Worm (Caenorhabditis elegans): ENCODE measurements around the gene msp-50.
A peak's percentile ranks its signal among the peaks of the same experiment; 100 is the strongest.

The msp-50 gene

DNA sequence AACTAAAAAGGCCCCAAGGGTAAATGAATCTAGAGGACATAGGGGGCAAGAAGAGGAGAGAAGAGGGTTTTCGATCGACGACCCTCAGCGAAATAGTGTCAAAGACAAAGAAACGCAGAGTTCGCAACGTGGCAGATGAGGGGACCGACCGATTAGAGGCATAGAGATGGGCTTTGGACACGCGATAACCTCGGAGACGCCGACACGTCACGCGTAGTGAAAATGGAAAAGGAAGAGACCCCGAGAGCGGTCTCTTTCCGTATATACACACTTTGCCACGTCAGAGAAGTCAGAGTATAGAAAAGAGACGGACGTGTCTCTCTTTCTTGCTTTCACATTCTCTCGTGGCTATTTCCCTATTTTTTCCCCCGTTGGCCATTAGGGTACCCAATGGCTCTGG, 18.1 kb upstream of the msp-50 start (continued):
- TF ChIP-seq pha-4 (tag; optimal IDR thresholded peaks at IDR 0.05) (no peak), ahr-1 (tag; optimal IDR thresholded peaks at IDR 0.05) (no peak), pax-1 (tag; optimal IDR thresholded peaks at IDR 0.05) (no peak), lin-11 (tag; optimal IDR thresholded peaks at IDR 0.05) (no peak), ttx-3 (tag; optimal IDR thresholded peaks at IDR 0.05) (no peak), pqm-1 (tag; optimal IDR thresholded peaks at IDR 0.05) (no peak), ceh-31 (tag; optimal IDR thresholded peaks at IDR 0.05) (peak; percentile 88), ets-4 (tag; optimal IDR thresholded peaks at IDR 0.05) (no peak), mec-3 (tag; optimal IDR thresholded peaks at IDR 0.05; ENCODE audit: borderline replicate concordance) (no peak), hlh-8 (tag; optimal IDR thresholded peaks at IDR 0.05) (peak; percentile 17), ama-1 (optimal IDR thresholded peaks at IDR 0.05) (no peak), ceh-9 (tag; optimal IDR thresholded peaks at IDR 0.05) (no peak), nhr-232 (tag; optimal IDR thresholded peaks at IDR 0.05) (no peak), Y22D7AL.16 (tag; optimal IDR thresholded peaks at IDR 0.05) (no peak), syd-9 (tag; optimal IDR thresholded peaks at IDR 0.05) (peak; percentile 45), ceh-48 (tag; optimal IDR thresholded peaks at IDR 0.05) (no peak), ceh-19 (GFP tag; optimal IDR thresholded peaks at IDR 0.05) (no peak), odd-2 (tag; optimal IDR thresholded peaks at IDR 0.05) (no peak), nhr-11 (tag; optimal IDR thresholded peaks at IDR 0.05) (no peak), madf-2 (tag; optimal IDR thresholded peaks at IDR 0.05) (peak; percentile 15), ceh-14 (tag; optimal IDR thresholded peaks at IDR 0.05) (no peak), lim-6 (tag; optimal IDR thresholded peaks at IDR 0.05) (no peak), hlh-6 (tag; optimal IDR thresholded peaks at IDR 0.05) (no peak), ceh-22 (tag; optimal IDR thresholded peaks at IDR 0.05) (no peak), ceh-18 (tag; optimal IDR thresholded peaks at IDR 0.05) (peak; percentile 74), pha-2 (tag; optimal IDR thresholded peaks at IDR 0.05) (no peak), ceh-2 (tag; optimal IDR thresholded peaks at IDR 0.05) (peak; percentile 29), ztf-16 (tag; optimal IDR thresholded peaks at IDR 0.05) (no peak), hlh-15 (tag; optimal IDR thresholded peaks at IDR 0.05) (no peak), eyg-1 (tag; optimal IDR thresholded peaks at IDR 0.05) (no peak), ceh-45 (GFP tag; IDR thresholded peaks at IDR 0.05) (no peak), npax-4 (tag; optimal IDR thresholded peaks at IDR 0.05) (no peak), ceh-34 (tag; optimal IDR thresholded peaks at IDR 0.05) (peak; percentile 64), sdc-2 (tag; optimal IDR thresholded peaks at IDR 0.05) (peak; percentile 45), C38D4.7 (GFP tag; optimal IDR thresholded peaks at IDR 0.05) (no peak), K09A11.1 (tag; optimal IDR thresholded peaks at IDR 0.05; ENCODE audit: insufficient read depth) (peak; percentile 12), T23F11.4 (GFP tag; optimal IDR thresholded peaks at IDR 0.05) (no peak), hlh-13 (GFP tag; optimal IDR thresholded peaks at IDR 0.05) (no peak), pros-1 (tag; optimal IDR thresholded peaks at IDR 0.05) (peak; percentile 80), dmd-4 (tag; optimal IDR thresholded peaks at IDR 0.05; ENCODE audit: borderline replicate concordance) (no peak), pat-9 (tag; optimal IDR thresholded peaks at IDR 0.05) (no peak), dve-1 (tag; optimal IDR thresholded peaks at IDR 0.05) (no peak), unc-42 (tag; optimal IDR thresholded peaks at IDR 0.05) (peak; percentile 51), che-1 (tag; optimal IDR thresholded peaks at IDR 0.05) (no peak), fax-1 (tag; optimal IDR thresholded peaks at IDR 0.05) (no peak)

DNA sequence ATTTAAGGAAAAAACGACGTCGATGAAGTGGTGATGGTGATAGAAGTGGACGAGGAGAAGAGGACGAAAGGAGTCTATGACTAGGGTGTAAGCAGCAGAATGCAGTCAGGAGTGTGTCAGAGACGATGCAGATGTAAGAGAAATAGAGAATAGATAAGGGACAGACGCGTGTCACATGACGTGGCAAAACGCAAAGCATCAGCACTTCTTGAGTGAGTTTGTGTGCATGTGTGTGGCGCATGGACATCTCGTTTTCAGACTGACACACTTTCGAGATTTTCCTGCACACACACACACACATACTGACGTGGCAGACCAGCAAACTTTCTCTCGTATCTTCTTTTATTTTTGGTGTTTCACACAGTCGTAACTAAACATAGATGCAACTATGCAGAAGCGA, 17.1 kb upstream of the msp-50 start:
- no peak for TF ChIP-seq ttx-3 (tag; optimal IDR thresholded peaks at IDR 0.05)
- no peak for TF ChIP-seq pat-9 (tag; optimal IDR thresholded peaks at IDR 0.05)
- no peak for TF ChIP-seq ceh-31 (tag; optimal IDR thresholded peaks at IDR 0.05)
- peak; percentile 43 for TF ChIP-seq unc-55 (GFP tag; optimal IDR thresholded peaks at IDR 0.05)
- TF ChIP-seq ahr-1 (tag; optimal IDR thresholded peaks at IDR 0.05): no peak
- TF ChIP-seq hlh-30 (tag; optimal IDR thresholded peaks at IDR 0.05; ENCODE audit: insufficient read depth): peak; percentile 89
- peak; percentile 89 for TF ChIP-seq elt-2 (tag; optimal IDR thresholded peaks at IDR 0.05)
- TF ChIP-seq ceh-45 (GFP tag; IDR thresholded peaks at IDR 0.05): 0 out of 2 replicates have a peak, but pooled peaks have one; percentile 31
- TF ChIP-seq nfya-1 (tag; optimal IDR thresholded peaks at IDR 0.05): peak; percentile 14
